Fruit fly (Drosophila melanogaster): ENCODE measurements around the gene dnc.
A peak's percentile ranks its signal among the peaks of the same experiment; 100 is the strongest.

dnc gene

DNA sequence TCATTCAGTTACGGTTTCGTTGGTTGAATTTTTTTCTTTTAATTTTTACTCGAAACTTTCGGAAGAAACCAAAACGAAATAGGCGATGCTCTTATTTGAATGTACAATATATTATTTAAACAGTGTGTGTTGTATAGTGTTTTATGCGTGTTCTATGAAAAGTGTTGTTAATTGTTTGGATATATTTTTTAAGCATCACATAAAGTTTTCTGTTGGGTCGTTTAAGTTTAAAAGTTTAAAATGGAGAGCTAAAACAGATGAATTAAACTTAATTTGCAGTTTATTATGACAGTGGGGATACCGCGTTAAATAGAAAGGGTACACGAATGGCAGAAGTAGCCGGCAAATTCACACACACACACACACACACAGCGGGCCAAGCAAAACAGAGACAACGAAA, 213.6 kb downstream of the dnc start:
- peak; percentile 21 for TF ChIP-seq pad (GFP tag; optimal IDR thresholded peaks at IDR 0.05)
- no peak for TF ChIP-seq cic (GFP tag; optimal IDR thresholded peaks at IDR 0.05)
- TF ChIP-seq tj (GFP tag; optimal IDR thresholded peaks at IDR 0.05), result peak; percentile 25
- peak; percentile 44 for TF ChIP-seq CG11617 (GFP tag; optimal IDR thresholded peaks at IDR 0.05)
- TF ChIP-seq CG12768 (GFP tag; optimal IDR thresholded peaks at IDR 0.05), result no peak
- peak; percentile 1 for TF ChIP-seq CG7101 (tag; optimal IDR thresholded peaks at IDR 0.05)
- TF ChIP-seq bab1 (GFP tag; optimal IDR thresholded peaks at IDR 0.05), result peak; percentile 78
- no peak for TF ChIP-seq CG7045 (GFP tag; optimal IDR thresholded peaks at IDR 0.05)

All from whole organism, adult.